Fruit fly (Drosophila melanogaster): Measurements from ENCODE around the gene CG31300.
A peak's percentile ranks its signal among the peaks of the same experiment; 100 is the strongest.

CG31300 gene

dm6 chr3R:25295320-25296020, 12.1 kb downstream of the CG31300 start, which contains the start of gene CG31102 (continued):
- TF ChIP-seq CG7556 (GFP tag; optimal IDR thresholded peaks at IDR 0.05) (no peak), Drgx (GFP tag; IDR thresholded peaks at IDR 0.05) (0 out of 2 replicates have a peak, but pooled peaks have one; percentile 12), dmrt99B (tag; optimal IDR thresholded peaks at IDR 0.05) (peak; percentile 1), Dfd (GFP tag; optimal IDR thresholded peaks at IDR 0.05) (no peak), Ets65A (GFP tag) (peak; percentile 58), HLHmδ (GFP tag; optimal IDR thresholded peaks at IDR 0.05) (no peak), CG11085 (GFP tag; IDR thresholded peaks at IDR 0.05) (no peak), Jarid2 (GFP tag; optimal IDR thresholded peaks at IDR 0.05) (peak; percentile 16), CoRest (tag; optimal IDR thresholded peaks at IDR 0.05) (no peak)

- peak; percentile 4 for TF ChIP-seq exex (tag; optimal IDR thresholded peaks at IDR 0.05)
- TF ChIP-seq nom (GFP tag; optimal IDR thresholded peaks at IDR 0.05), result no peak
These were observed 14.3 kb downstream of the CG31300 start, which contains the start of gene CG31097 for dm6 chr3R:25297678-25298077. Gene CG31097, minus strand, starts transcription at chr3R:25297778.

dm6 chr3R:25299507-25299964, 16.1 kb downstream of the CG31300 start, which contains the start of gene CG31288:
Gene CG31288, minus strand, starts transcription at chr3R:25299557.
- peak; percentile 46 for TF ChIP-seq exex (tag; optimal IDR thresholded peaks at IDR 0.05)
- TF ChIP-seq Fer2 (tag; optimal IDR thresholded peaks at IDR 0.05), result no peak

dm6 chr3R:25300575-25300974, 17.2 kb downstream of the CG31300 start, which contains the start of gene CG13659:
Gene CG13659, plus strand, starts transcription at chr3R:25300891.
- TF ChIP-seq CG15601 (tag; optimal IDR thresholded peaks at IDR 0.05) (no peak), exex (tag; optimal IDR thresholded peaks at IDR 0.05) (peak; percentile 23), Dbx (GFP tag; IDR thresholded peaks at IDR 0.05) (0 out of 3 replicates have a peak, but pooled peaks have one; percentile 28), CG15269 (tag; optimal IDR thresholded peaks at IDR 0.05) (peak; percentile 41), sug (tag; optimal IDR thresholded peaks at IDR 0.05) (peak; percentile 97), Usf (GFP tag; optimal IDR thresholded peaks at IDR 0.05) (no peak), Atf3 (GFP tag; optimal IDR thresholded peaks at IDR 0.05) (no peak), cg (GFP tag; optimal IDR thresholded peaks at IDR 0.05) (no peak), Hmr (GFP tag; optimal IDR thresholded peaks at IDR 0.05) (no peak), CG13894 (tag; optimal IDR thresholded peaks at IDR 0.05) (peak; percentile 30), chinmo (GFP tag; IDR thresholded peaks at IDR 0.05; ENCODE audit: partially characterized antibody) (peak; percentile 57; the same call in 1 of the 4 replicates), hkb (optimal IDR thresholded peaks at IDR 0.05) (no peak), hkb (GFP tag; IDR thresholded peaks at IDR 0.05) (peak; percentile 10; the same call in 1 of the 2 replicates), Trl (optimal IDR thresholded peaks at IDR 0.05) (peak in 1 of 2 experiments; percentile 19), Trl (GFP tag; optimal IDR thresholded peaks at IDR 0.05) (no peak), ac (GFP tag; optimal IDR thresholded peaks at IDR 0.05) (no peak), CG6175 (GFP tag; IDR thresholded peaks at IDR 0.05) (no peak), ken (GFP tag; IDR thresholded peaks at IDR 0.05) (no peak), bbx (GFP tag; IDR thresholded peaks at IDR 0.05; ENCODE audit: partially characterized antibody) (no peak), CG12769 (tag; optimal IDR thresholded peaks at IDR 0.05) (peak; percentile 61), pzg (GFP tag; optimal IDR thresholded peaks at IDR 0.05) (no peak), CG8290 (GFP tag; optimal IDR thresholded peaks at IDR 0.05) (no peak), CG8290 (tag; optimal IDR thresholded peaks at IDR 0.05) (peak in 1 of 2 experiments; percentile 4)
